Fruit fly (Drosophila melanogaster): ENCODE measurements around the gene CG31097.

Gene CG31097

DNA sequence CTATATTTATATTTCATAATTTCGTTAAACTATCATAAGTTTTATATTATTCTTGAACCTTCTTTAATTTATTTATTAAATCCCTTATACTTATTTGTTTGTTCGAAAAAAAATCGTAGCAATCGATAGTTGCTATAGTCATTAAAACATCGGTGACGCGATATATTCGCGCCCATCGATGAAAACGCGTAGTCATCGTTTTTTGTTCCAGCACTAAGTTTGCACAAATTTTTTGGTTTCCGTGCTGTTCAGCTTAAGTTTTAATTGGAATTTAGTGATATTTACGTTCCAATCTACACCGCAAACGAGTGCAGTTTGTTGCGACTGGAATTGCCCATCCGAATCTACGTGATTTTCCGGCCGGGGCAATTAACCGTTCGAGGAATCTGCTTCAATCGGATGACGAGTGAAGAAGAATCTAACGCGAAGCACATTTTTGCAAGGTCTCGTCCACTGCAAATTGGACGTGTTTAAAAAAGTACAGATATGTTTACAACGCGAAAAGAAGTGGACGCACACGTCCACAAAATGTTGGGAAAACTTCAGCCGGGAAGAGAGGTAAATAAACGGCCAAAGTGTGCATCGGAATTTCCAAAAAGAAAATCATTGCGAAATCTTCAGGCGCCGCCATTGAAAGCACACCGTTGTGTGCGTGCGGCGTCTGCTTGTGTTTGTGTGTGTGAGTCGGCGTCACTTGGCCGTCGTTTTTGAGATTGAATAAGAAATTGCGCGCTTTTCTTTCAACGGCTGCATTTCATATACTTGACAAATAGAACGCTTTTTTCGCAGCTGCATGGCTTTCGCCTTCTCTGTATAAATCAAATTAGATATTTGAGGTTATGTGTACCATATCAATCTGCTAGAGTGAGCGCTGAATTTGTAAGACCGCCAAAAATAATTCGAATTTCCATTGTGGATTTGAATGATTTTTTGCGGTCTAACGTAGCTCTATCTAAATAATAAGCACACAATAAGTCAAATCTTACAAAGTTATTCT, 48.1 kb downstream of the CG31097 start, which contains the start of gene Nup358 (continued):
- TF ChIP-seq Rfx (GFP tag; IDR thresholded peaks at IDR 0.05), result peak; percentile 60
- peak; percentile 99 for TF ChIP-seq Bgb (GFP tag; IDR thresholded peaks at IDR 0.05; ENCODE audit: partially characterized antibody)
- no peak for TF ChIP-seq ftz-f1 (GFP tag; optimal IDR thresholded peaks at IDR 0.05)
- TF ChIP-seq Ptx1 (GFP tag; IDR thresholded peaks at IDR 0.05), result no peak
- TF ChIP-seq CG7372 (GFP tag; IDR thresholded peaks at IDR 0.05), result no peak
- TF ChIP-seq sna (GFP tag; IDR thresholded peaks at IDR 0.05; ENCODE audit: partially characterized antibody), result peak; percentile 90
- no peak for TF ChIP-seq HLHmδ (GFP tag; optimal IDR thresholded peaks at IDR 0.05)
- no peak for TF ChIP-seq dpn (GFP tag; optimal IDR thresholded peaks at IDR 0.05)
- TF ChIP-seq Drgx (GFP tag; IDR thresholded peaks at IDR 0.05), result no peak
- no peak for TF ChIP-seq H2.0 (GFP tag; IDR thresholded peaks at IDR 0.05)
- peak; percentile 38 for TF ChIP-seq Xbp1 (GFP tag; optimal IDR thresholded peaks at IDR 0.05)
- TF ChIP-seq Pdp1 (GFP tag; optimal IDR thresholded peaks at IDR 0.05), result no peak
- TF ChIP-seq crol (GFP tag; IDR thresholded peaks at IDR 0.05), result no peak
- no peak for TF ChIP-seq croc (GFP tag; conservative IDR thresholded peaks at IDR 0.05)
- peak; percentile 95 for TF ChIP-seq BEAF-32 (GFP tag; optimal IDR thresholded peaks at IDR 0.05)
- TF ChIP-seq CG16815 (GFP tag; optimal IDR thresholded peaks at IDR 0.05), result no peak
- no peak for TF ChIP-seq Chrac-16 (GFP tag; optimal IDR thresholded peaks at IDR 0.05)
- TF ChIP-seq CG9876 (GFP tag; optimal IDR thresholded peaks at IDR 0.05), result no peak
- TF ChIP-seq CG12659 (GFP tag; optimal IDR thresholded peaks at IDR 0.05), result peak; percentile 46
- TF ChIP-seq Hr3 (GFP tag; optimal IDR thresholded peaks at IDR 0.05), result no peak
- peak; percentile 51 for TF ChIP-seq Dp (GFP tag; optimal IDR thresholded peaks at IDR 0.05)
- no peak for TF ChIP-seq tup (GFP tag; optimal IDR thresholded peaks at IDR 0.05)
- TF ChIP-seq zen (tag; optimal IDR thresholded peaks at IDR 0.05), result peak; percentile 4
- no peak for TF ChIP-seq CG2199 (GFP tag; IDR thresholded peaks at IDR 0.05)
- TF ChIP-seq CG2712 (tag; optimal IDR thresholded peaks at IDR 0.05), result peak; percentile 48
- TF ChIP-seq otp (GFP tag; IDR thresholded peaks at IDR 0.05), result no peak
- no peak for TF ChIP-seq CG6813 (GFP tag; optimal IDR thresholded peaks at IDR 0.05)
- no peak for TF ChIP-seq CG1024 (GFP tag; IDR thresholded peaks at IDR 0.05)
- no peak for TF ChIP-seq pum (GFP tag; optimal IDR thresholded peaks at IDR 0.05)
- no peak for TF ChIP-seq lola (GFP tag; optimal IDR thresholded peaks at IDR 0.05)
- TF ChIP-seq rib (GFP tag; IDR thresholded peaks at IDR 0.05), result peak; percentile 95
- no peak for TF ChIP-seq crp (GFP tag; optimal IDR thresholded peaks at IDR 0.05)
- no peak for TF ChIP-seq CG11456 (GFP tag; IDR thresholded peaks at IDR 0.05)
- TF ChIP-seq hth (optimal IDR thresholded peaks at IDR 0.05), result no peak
- no peak for TF ChIP-seq Hmr (GFP tag; optimal IDR thresholded peaks at IDR 0.05)
- TF ChIP-seq Sox100B (GFP tag; optimal IDR thresholded peaks at IDR 0.05), result no peak
- TF ChIP-seq Hr78 (GFP tag; optimal IDR thresholded peaks at IDR 0.05), result no peak
- no peak for TF ChIP-seq Atf3 (GFP tag; optimal IDR thresholded peaks at IDR 0.05)
- TF ChIP-seq CG10543 (GFP tag; optimal IDR thresholded peaks at IDR 0.05), result peak; percentile 14
- TF ChIP-seq CG9797 (GFP tag; optimal IDR thresholded peaks at IDR 0.05), result peak; percentile 8
- TF ChIP-seq Hmx (GFP tag; optimal IDR thresholded peaks at IDR 0.05), result no peak
- TF ChIP-seq CG17912 (GFP tag; optimal IDR thresholded peaks at IDR 0.05), result no peak
- no peak for TF ChIP-seq esg (GFP tag; conservative IDR thresholded peaks at IDR 0.05)
- no peak for TF ChIP-seq CG6254 (GFP tag; optimal IDR thresholded peaks at IDR 0.05)
- TF ChIP-seq trh (GFP tag; optimal IDR thresholded peaks at IDR 0.05), result no peak
- TF ChIP-seq Taf1 (GFP tag; IDR thresholded peaks at IDR 0.05), result no peak
- no peak for TF ChIP-seq fru (optimal IDR thresholded peaks at IDR 0.05)
- no peak for TF ChIP-seq TFAM (GFP tag; optimal IDR thresholded peaks at IDR 0.05)
- no peak for TF ChIP-seq fd3F (GFP tag; optimal IDR thresholded peaks at IDR 0.05)
